Fruit fly (Drosophila melanogaster): Measurements from ENCODE around the gene CG1662.

The CG1662 gene

dm6 chrX:13387373-13387850 lies at the start of gene CG1662, which contains the start of gene Ype (continued):
- no peak for TF ChIP-seq CG12219 (GFP tag; optimal IDR thresholded peaks at IDR 0.05)
- TF ChIP-seq Hey (tag; optimal IDR thresholded peaks at IDR 0.05), result no peak
- peak; percentile 66 for TF ChIP-seq CG9215 (GFP tag; IDR thresholded peaks at IDR 0.05)
- peak; percentile 75 for TF ChIP-seq CG10209 (GFP tag; optimal IDR thresholded peaks at IDR 0.05)
- peak; percentile 74 for TF ChIP-seq CG4404 (GFP tag; IDR thresholded peaks at IDR 0.05)
- no peak for TF ChIP-seq CG43689 (GFP tag; IDR thresholded peaks at IDR 0.05)
- no peak; the same call in 1 of the 2 replicates for TF ChIP-seq Ravus (GFP tag; IDR thresholded peaks at IDR 0.05)
- peak; percentile 69 for TF ChIP-seq lmd (GFP tag; IDR thresholded peaks at IDR 0.05)
- no peak for TF ChIP-seq wor (GFP tag; IDR thresholded peaks at IDR 0.05)
- peak; percentile 38 for TF ChIP-seq CG5180 (GFP tag; optimal IDR thresholded peaks at IDR 0.05)
- TF ChIP-seq CG33557 (GFP tag; optimal IDR thresholded peaks at IDR 0.05), result peak; percentile 50
- peak; percentile 16 for TF ChIP-seq CG6683 (GFP tag; optimal IDR thresholded peaks at IDR 0.05)
- TF ChIP-seq CG2199 (GFP tag; IDR thresholded peaks at IDR 0.05), result no peak
- TF ChIP-seq lilli (GFP tag; optimal IDR thresholded peaks at IDR 0.05), result peak; percentile 84
- TF ChIP-seq CG34422 (GFP tag; IDR thresholded peaks at IDR 0.05), result peak; percentile 61; the same call in 2 of the 3 replicates
- no peak for TF ChIP-seq Lpt (GFP tag; optimal IDR thresholded peaks at IDR 0.05)
- no peak for TF ChIP-seq ara (GFP tag; IDR thresholded peaks at IDR 0.05)
- peak; percentile 70; the same call in 1 of the 2 replicates for TF ChIP-seq amos (GFP tag; IDR thresholded peaks at IDR 0.05; ENCODE audit: partially characterized antibody)
- TF ChIP-seq gt (GFP tag; IDR thresholded peaks at IDR 0.05), result no peak
- peak; percentile 3 for TF ChIP-seq abd-A (tag; optimal IDR thresholded peaks at IDR 0.05)
- TF ChIP-seq CG32767 (GFP tag; IDR thresholded peaks at IDR 0.05), result no peak
- peak; percentile 32; the same call in 1 of the 2 replicates for TF ChIP-seq Drgx (GFP tag; IDR thresholded peaks at IDR 0.05)
- TF ChIP-seq ssp (GFP tag; IDR thresholded peaks at IDR 0.05), result peak; percentile 42
- peak; percentile 77 for TF ChIP-seq Sox100B (GFP tag; optimal IDR thresholded peaks at IDR 0.05)
- TF ChIP-seq caup (GFP tag; optimal IDR thresholded peaks at IDR 0.05; ENCODE audit: severe bottlenecking), result peak; percentile 55
- TF ChIP-seq CG30020 (tag; optimal IDR thresholded peaks at IDR 0.05), result peak; percentile 65
- TF ChIP-seq en (GFP tag; optimal IDR thresholded peaks at IDR 0.05), result peak; percentile 8
- TF ChIP-seq CG4617 (GFP tag; optimal IDR thresholded peaks at IDR 0.05; ENCODE audit: borderline replicate concordance), result peak; percentile 61
- TF ChIP-seq sna (GFP tag; IDR thresholded peaks at IDR 0.05; ENCODE audit: partially characterized antibody), result peak; percentile 57; the same call in 1 of the 2 replicates
- no peak for TF ChIP-seq da (GFP tag; optimal IDR thresholded peaks at IDR 0.05)
- peak; percentile 67 for TF ChIP-seq bab2 (GFP tag; optimal IDR thresholded peaks at IDR 0.05)
- TF ChIP-seq CG14441 (GFP tag; IDR thresholded peaks at IDR 0.05), result peak; percentile 60
- peak; percentile 35 for TF ChIP-seq psq (GFP tag; optimal IDR thresholded peaks at IDR 0.05)
- peak; percentile 88 for TF ChIP-seq chinmo (GFP tag; IDR thresholded peaks at IDR 0.05; ENCODE audit: partially characterized antibody)

- TF ChIP-seq CG13296 (GFP tag; optimal IDR thresholded peaks at IDR 0.05), result no peak
- peak; percentile 4 for TF ChIP-seq phol (tag; optimal IDR thresholded peaks at IDR 0.05)
- no peak for TF ChIP-seq CG4820 (GFP tag; optimal IDR thresholded peaks at IDR 0.05)
- 0 out of 3 replicates have a peak, but pooled peaks have one; percentile 15 for TF ChIP-seq HLH4C (GFP tag; IDR thresholded peaks at IDR 0.05; ENCODE audit: partially characterized antibody)
- TF ChIP-seq Hr3 (GFP tag; optimal IDR thresholded peaks at IDR 0.05), result no peak
- no peak for TF ChIP-seq cato (GFP tag; optimal IDR thresholded peaks at IDR 0.05; ENCODE audit: borderline replicate concordance)
- no peak for TF ChIP-seq CG4424 (GFP tag; optimal IDR thresholded peaks at IDR 0.05)
- no peak for TF ChIP-seq tx (GFP tag; optimal IDR thresholded peaks at IDR 0.05)
- TF ChIP-seq D19A (tag; optimal IDR thresholded peaks at IDR 0.05), result no peak
- peak; percentile 77 for TF ChIP-seq CG11560 (tag; IDR thresholded peaks at IDR 0.05)
- TF ChIP-seq tin (GFP tag; optimal IDR thresholded peaks at IDR 0.05), result no peak
- peak; percentile 63 for TF ChIP-seq gfzf (GFP tag; optimal IDR thresholded peaks at IDR 0.05)
- TF ChIP-seq MESR4 (GFP tag; optimal IDR thresholded peaks at IDR 0.05), result peak; percentile 62
- TF ChIP-seq CG17361 (GFP tag; IDR thresholded peaks at IDR 0.05), result peak; percentile 46; the same call in 1 of the 3 replicates
- peak; percentile 40; the same call in 1 of the 3 replicates for TF ChIP-seq CG7963 (GFP tag; IDR thresholded peaks at IDR 0.05; ENCODE audit: partially characterized antibody)
- TF ChIP-seq HLHmδ (GFP tag; optimal IDR thresholded peaks at IDR 0.05), result no peak
- TF ChIP-seq CG12071 (GFP tag; optimal IDR thresholded peaks at IDR 0.05), result no peak
- TF ChIP-seq pho (GFP tag; optimal IDR thresholded peaks at IDR 0.05), result no peak
These were observed 49.2 kb upstream of the CG1662 start, which contains the start of gene CG15747 for dm6 chrX:13338113-13338512. Gene CG15747 (plus strand): TSS chrX:13338318.

Measured in whole organism, embryonic.